Fruit fly (Drosophila melanogaster): ENCODE data around the gene CG15170.

DNA sequence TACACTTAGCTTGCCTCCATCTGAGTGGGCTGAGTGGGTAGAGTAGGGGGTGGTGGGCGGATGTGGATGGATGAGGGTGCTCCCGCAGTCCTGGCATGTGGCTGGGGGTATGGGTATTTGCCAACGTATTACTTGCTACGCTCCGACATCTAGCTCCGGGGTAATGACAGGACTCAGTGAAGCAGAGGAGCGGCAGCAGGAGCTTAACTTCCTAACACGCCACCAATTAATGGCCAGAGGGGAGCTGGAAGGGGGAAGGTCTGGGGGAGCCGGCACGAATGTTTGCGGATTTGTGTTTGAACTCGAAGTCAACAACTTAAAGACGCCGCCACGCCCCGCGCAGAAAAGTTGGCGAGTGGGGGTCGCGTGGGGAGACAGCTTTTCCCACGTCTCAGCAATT, 28.2 kb upstream of the CG15170 start:
- TF ChIP-seq CG3919 (GFP tag; optimal IDR thresholded peaks at IDR 0.05) (no peak), Sox15 (GFP tag; optimal IDR thresholded peaks at IDR 0.05) (no peak), pdm3 (GFP tag; optimal IDR thresholded peaks at IDR 0.05) (no peak), CG10631 (GFP tag; optimal IDR thresholded peaks at IDR 0.05) (no peak), CG8632 (GFP tag; optimal IDR thresholded peaks at IDR 0.05) (no peak), dsx (GFP tag; optimal IDR thresholded peaks at IDR 0.05; ENCODE audit: poor library complexity, severe bottlenecking) (no peak), Smox (GFP tag; optimal IDR thresholded peaks at IDR 0.05) (no peak), CG8319 (GFP tag; optimal IDR thresholded peaks at IDR 0.05) (no peak), Eip78C (GFP tag) (no peak)

All from whole organism, prepupa.